Worm (Caenorhabditis elegans) whole organism, late embryonic: ENCODE data around the gene sri-9.

ENCODE experiments used
- C38D4.7 ChIP-seq: fragments of 200-800 bp; sonication (Bioruptor generic); optimal IDR thresholded peaks from 2 replicates; lab custom pipeline; 2018; ENCODE audit warnings: mild to moderate bottlenecking, missing genetic modification characterization, moderate library complexity, missing compliant biosample characterization
- F13H6.1 ChIP-seq: sonication (generic microtip); optimal IDR thresholded peaks from 2 replicates; lab custom pipeline; 2016; ENCODE audit warnings: missing genetic modification characterization, missing compliant biosample characterization
- K02D7.2 ChIP-seq: sonication (generic microtip); optimal IDR thresholded peaks from 2 replicates; lab custom pipeline; 2017; ENCODE audit warnings: mild to moderate bottlenecking, missing genetic modification characterization, missing compliant biosample characterization
- K09A11.1 ChIP-seq: sonication (generic microtip); optimal IDR thresholded peaks from 2 replicates; lab custom pipeline; 2017; ENCODE audit warnings: antibody characterized with exemption, mild to moderate bottlenecking, missing genetic modification characterization, missing compliant biosample characterization; ENCODE audit not compliant: insufficient read depth
- T23F11.4 ChIP-seq: fragments of 200-800 bp; sonication (Bioruptor generic); optimal IDR thresholded peaks from 2 replicates; lab custom pipeline; 2018; ENCODE audit warnings: mild to moderate bottlenecking, missing genetic modification characterization, missing compliant biosample characterization
- ahr-1 ChIP-seq: sonication (generic microtip); optimal IDR thresholded peaks from 2 replicates; lab custom pipeline; 2016; ENCODE audit warnings: missing genetic modification characterization, missing compliant biosample characterization
- ceh-14 ChIP-seq: sonication (generic microtip); optimal IDR thresholded peaks from 2 replicates; lab custom pipeline; 2016; ENCODE audit warnings: missing genotype, missing genetic modification characterization, missing compliant biosample characterization
- ceh-18 ChIP-seq: sonication (generic microtip); optimal IDR thresholded peaks from 2 replicates; lab custom pipeline; 2016; ENCODE audit warnings: missing genetic modification characterization, missing compliant biosample characterization
- ceh-30 ChIP-seq: fragments of 150-350 bp; optimal IDR thresholded peaks from 2 replicates; lab custom pipeline; 2014; ENCODE audit warnings: missing biosample characterization, missing genetic modification characterization
- ceh-31 ChIP-seq: sonication (generic microtip); optimal IDR thresholded peaks from 2 replicates; lab custom pipeline; 2016; ENCODE audit warnings: missing genetic modification characterization, missing compliant biosample characterization
- ceh-34 ChIP-seq: sonication (generic microtip); optimal IDR thresholded peaks from 2 replicates; lab custom pipeline; 2016; ENCODE audit warnings: mild to moderate bottlenecking, missing genetic modification characterization, missing compliant biosample characterization
- ceh-45 ChIP-seq: fragments of 200-800 bp; sonication (Bioruptor generic); IDR thresholded peaks from 2 replicates; pipeline ENCODE4 v1.3.6; 2022; ENCODE audit warnings: missing genetic modification reagents, missing genetic modification characterization, missing compliant biosample characterization
- ceh-9 ChIP-seq: sonication (generic microtip); optimal IDR thresholded peaks from 2 replicates; lab custom pipeline; 2016; ENCODE audit warnings: mild to moderate bottlenecking, missing genetic modification characterization, inconsistent platforms, missing compliant biosample characterization
- che-1 ChIP-seq: sonication (generic microtip); optimal IDR thresholded peaks from 2 replicates; lab custom pipeline; 2016; ENCODE audit warnings: mild to moderate bottlenecking, missing genetic modification characterization, missing compliant biosample characterization
- dmd-4 ChIP-seq: sonication (generic microtip); optimal IDR thresholded peaks from 2 replicates; lab custom pipeline; 2016; ENCODE audit warnings: borderline replicate concordance, missing genetic modification characterization, missing compliant biosample characterization
- eyg-1 ChIP-seq: sonication (generic microtip); optimal IDR thresholded peaks from 2 replicates; lab custom pipeline; 2016; ENCODE audit warnings: missing genotype, missing genetic modification characterization, missing compliant biosample characterization
- fkh-6 ChIP-seq: sonication (generic microtip); optimal IDR thresholded peaks from 2 replicates; lab custom pipeline; 2016; ENCODE audit warnings: missing genetic modification characterization, missing compliant biosample characterization
- hlh-13 ChIP-seq: fragments of 200-800 bp; sonication (Bioruptor generic); optimal IDR thresholded peaks from 2 replicates; lab custom pipeline; 2018; ENCODE audit warnings: mild to moderate bottlenecking, missing genetic modification characterization, missing compliant biosample characterization
- hlh-6 ChIP-seq: sonication (generic microtip); optimal IDR thresholded peaks from 2 replicates; lab custom pipeline; 2016; ENCODE audit warnings: missing genotype, missing genetic modification characterization, missing compliant biosample characterization
- hlh-8 ChIP-seq: sonication (generic microtip); optimal IDR thresholded peaks from 2 replicates; lab custom pipeline; 2016; ENCODE audit warnings: missing genotype, missing genetic modification characterization, missing compliant biosample characterization
- lim-6 ChIP-seq: sonication (generic microtip); optimal IDR thresholded peaks from 2 replicates; lab custom pipeline; 2016; ENCODE audit warnings: missing genetic modification characterization, missing compliant biosample characterization
- lin-11 ChIP-seq: fragments of 200-800 bp; sonication (Bioruptor generic); optimal IDR thresholded peaks from 2 replicates; lab custom pipeline; 2018; ENCODE audit warnings: mild to moderate bottlenecking, missing genetic modification characterization, missing compliant biosample characterization
- madf-2 ChIP-seq: sonication (generic microtip); optimal IDR thresholded peaks from 2 replicates; lab custom pipeline; 2017; ENCODE audit warnings: missing genetic modification characterization, missing compliant biosample characterization
- mec-3 ChIP-seq: sonication (generic microtip); optimal IDR thresholded peaks from 2 replicates; lab custom pipeline; 2016; ENCODE audit warnings: borderline replicate concordance, missing genetic modification characterization, missing compliant biosample characterization
- nhr-11 ChIP-seq: fragments of 150-350 bp; optimal IDR thresholded peaks from 2 replicates; lab custom pipeline; 2014; ENCODE audit warnings: missing biosample characterization, missing genetic modification characterization
- nhr-232 ChIP-seq: sonication (generic microtip); optimal IDR thresholded peaks from 2 replicates; lab custom pipeline; 2016; ENCODE audit warnings: missing genetic modification characterization, missing compliant biosample characterization
- npax-4 ChIP-seq: sonication (generic microtip); optimal IDR thresholded peaks from 2 replicates; lab custom pipeline; 2016; ENCODE audit warnings: missing genetic modification characterization, missing compliant biosample characterization
- pat-9 ChIP-seq: fragments of 200-800 bp; sonication (Bioruptor generic); optimal IDR thresholded peaks from 2 replicates; lab custom pipeline; 2018; ENCODE audit warnings: mild to moderate bottlenecking, missing genetic modification characterization, moderate library complexity, missing compliant biosample characterization
- pha-2 ChIP-seq: sonication (generic microtip); optimal IDR thresholded peaks from 2 replicates; lab custom pipeline; 2017; ENCODE audit warnings: mild to moderate bottlenecking, missing genetic modification characterization, missing compliant biosample characterization
- pha-4 ChIP-seq: fragments of 150-350 bp; optimal IDR thresholded peaks from 2 replicates; lab custom pipeline; 2018; ENCODE audit warnings: missing biosample characterization, missing genetic modification reagents, missing genetic modification characterization
- pqm-1 ChIP-seq: sonication (generic microtip); optimal IDR thresholded peaks from 2 replicates; lab custom pipeline; 2016; ENCODE audit warnings: missing genetic modification characterization, missing compliant biosample characterization
- pros-1 ChIP-seq: fragments of 150-350 bp; optimal IDR thresholded peaks from 2 replicates; lab custom pipeline; 2014; ENCODE audit warnings: missing biosample characterization, missing genetic modification reagents, missing genetic modification characterization
- rnt-1 ChIP-seq: sonication (generic microtip); optimal IDR thresholded peaks from 2 replicates; lab custom pipeline; 2016; ENCODE audit warnings: missing genetic modification characterization, missing compliant biosample characterization
- sdc-2 ChIP-seq: sonication (generic microtip); optimal IDR thresholded peaks from 2 replicates; lab custom pipeline; 2016; ENCODE audit warnings: missing genotype, missing genetic modification characterization, missing compliant biosample characterization
- sox-2 ChIP-seq: fragments of 200-800 bp; sonication (Bioruptor generic); IDR thresholded peaks from 2 replicates; pipeline ENCODE4 v1.3.6; 2022; ENCODE audit warnings: missing genetic modification reagents, missing genetic modification characterization, missing compliant biosample characterization
- tbx-2 ChIP-seq: sonication (generic microtip); optimal IDR thresholded peaks from 2 replicates; lab custom pipeline; 2016; ENCODE audit warnings: missing genetic modification characterization, missing compliant biosample characterization
- ttx-3 ChIP-seq: sonication (generic microtip); optimal IDR thresholded peaks from 2 replicates; lab custom pipeline; 2016; ENCODE audit warnings: missing genetic modification reagents, missing genetic modification characterization, missing compliant biosample characterization
- unc-42 ChIP-seq: sonication (generic microtip); optimal IDR thresholded peaks from 2 replicates; lab custom pipeline; 2016; ENCODE audit warnings: missing genotype, missing genetic modification characterization, missing compliant biosample characterization
- unc-55 ChIP-seq: sonication (generic microtip); optimal IDR thresholded peaks from 2 replicates; lab custom pipeline; 2017; ENCODE audit warnings: missing biosample characterization, missing genetic modification reagents, missing genetic modification characterization

The sri-9 gene

ce11 chrV:16980368-16980767 lies 20.9 kb upstream of the sri-9 start, which contains the start of gene srz-54:
TSS of gene srz-54 (plus strand) at chrV:16980668.
- TF ChIP-seq sdc-2 (tag; lab: Kevin White, UChicago), result no peak
- no peak for TF ChIP-seq unc-55
- TF ChIP-seq F13H6.1 (tag; lab: Kevin White, UChicago), result no peak
- no peak for TF ChIP-seq lim-6 (tag; lab: Kevin White, UChicago)
- no peak for TF ChIP-seq nhr-11 (tag; lab: Kevin White, UChicago)
- TF ChIP-seq ceh-31 (tag; lab: Kevin White, UChicago), result no peak
- TF ChIP-seq npax-4, result no peak
- TF ChIP-seq ceh-34 (tag; lab: Kevin White, UChicago), result no peak
- no peak for TF ChIP-seq fkh-6 (tag; lab: Kevin White, UChicago)
- TF ChIP-seq sox-2, result no peak
- no peak for TF ChIP-seq pha-2 (tag; lab: Kevin White, UChicago)
- no peak for TF ChIP-seq nhr-232 (tag; lab: Kevin White, UChicago)
- TF ChIP-seq K02D7.2, result no peak
- TF ChIP-seq ttx-3 (tag; lab: Kevin White, UChicago), result no peak
- no peak for TF ChIP-seq ceh-9 (tag; lab: Kevin White, UChicago)
- no peak for TF ChIP-seq ceh-45 (GFP tag; lab: Robert Waterston, UW)

DNA sequence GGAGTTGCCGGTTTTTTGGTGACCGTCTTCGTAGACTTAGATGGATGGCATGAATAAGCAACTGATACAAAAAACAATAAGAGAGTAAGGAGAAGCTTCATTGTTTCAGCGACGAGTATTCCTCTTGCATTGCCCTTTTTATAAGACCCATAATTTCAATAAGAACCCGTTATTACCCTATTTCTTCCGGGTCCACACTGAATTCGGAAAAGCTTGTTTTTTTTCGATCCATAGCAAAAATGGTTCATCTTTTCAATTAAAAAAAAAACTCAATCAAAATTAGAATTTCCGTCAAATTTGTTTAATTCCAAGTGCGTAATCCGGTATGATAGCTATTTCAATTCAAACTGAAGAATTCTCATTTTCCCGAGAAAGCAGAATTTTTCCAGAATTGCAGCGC lies 14.2 kb upstream of the sri-9 start, which contains the start of gene Y102A5C.40:
Gene Y102A5C.40 (minus strand): TSS at position 101 of the 400 bp plus-strand sequence.
- TF ChIP-seq pha-4 (tag; lab: Kevin White, UChicago), result no peak
- no peak for TF ChIP-seq T23F11.4 (GFP tag; lab: Kevin White, UChicago)
- TF ChIP-seq ceh-14 (tag; lab: Kevin White, UChicago), result no peak
- no peak for TF ChIP-seq unc-55
- TF ChIP-seq K09A11.1 (tag; lab: Kevin White, UChicago), result no peak
- no peak for TF ChIP-seq dmd-4 (tag; lab: Kevin White, UChicago)
- TF ChIP-seq lin-11, result no peak
- TF ChIP-seq madf-2 (tag; lab: Kevin White, UChicago), result no peak
- no peak for TF ChIP-seq mec-3
- no peak for TF ChIP-seq hlh-8
- TF ChIP-seq npax-4, result no peak
- no peak for TF ChIP-seq hlh-6 (tag; lab: Kevin White, UChicago)
- no peak for TF ChIP-seq ahr-1
- no peak for TF ChIP-seq tbx-2 (tag; lab: Kevin White, UChicago)
- TF ChIP-seq pros-1, result no peak
- no peak for TF ChIP-seq rnt-1 (tag; lab: Kevin White, UChicago)
- TF ChIP-seq che-1 (tag; lab: Kevin White, UChicago), result no peak
- TF ChIP-seq sox-2, result no peak
- no peak for TF ChIP-seq ceh-45 (GFP tag; lab: Robert Waterston, UW)
- TF ChIP-seq ceh-30, result no peak
- TF ChIP-seq, all 69 proteins: peak for 0

- no peak for TF ChIP-seq eyg-1 (tag; lab: Kevin White, UChicago)
- TF ChIP-seq pat-9 (tag; lab: Kevin White, UChicago), result no peak
- no peak for TF ChIP-seq C38D4.7
- no peak for TF ChIP-seq hlh-13 (GFP tag; lab: Kevin White, UChicago)
- TF ChIP-seq, all 69 proteins: peak for 0
Observed at ce11 chrV:16987783-16988182, 13.5 kb upstream of the sri-9 start.

- TF ChIP-seq unc-42 (tag; lab: Kevin White, UChicago) (no peak), ceh-30 (no peak), C38D4.7 (no peak), ceh-18 (tag; lab: Kevin White, UChicago) (no peak), pqm-1 (tag; lab: Kevin White, UChicago) (no peak)
Observed at ce11 chrV:16988614-16989013, 12.7 kb upstream of the sri-9 start, which contains the start of gene Y102A5C.27. TSS of gene Y102A5C.27 (minus strand) at chrV:16988714.
